Fruit fly (Drosophila melanogaster) whole organism, embryonic: Measurements from ENCODE around the gene Zaf1.

Experiments
- Adf1 ChIP-seq: fragments of 200-800 bp; sonication (Bioruptor generic); IDR thresholded peaks from 2 replicates; pipeline ENCODE4 v1.3.6; 2022; ENCODE audit warnings: missing biosample characterization, missing genetic modification characterization
- Antp ChIP-seq: fragments of 200-800 bp; sonication (Bioruptor generic); optimal IDR thresholded peaks from 3 replicates; lab custom pipeline; 2016; ENCODE audit warnings: missing biosample characterization, missing genetic modification characterization
- CG10366 ChIP-seq: fragments of 200-800 bp; sonication (Bioruptor generic); IDR thresholded peaks from 2 replicates; pipeline ENCODE4 v1.3.6; 2022; ENCODE audit warnings: missing biosample characterization, missing genetic modification characterization
- CG10431 ChIP-seq: fragments of 200-800 bp; sonication (Bioruptor generic); optimal IDR thresholded peaks from 3 replicates; lab custom pipeline; 2018; ENCODE audit warnings: missing biosample characterization, mild to moderate bottlenecking, missing genetic modification characterization
- CG10462 ChIP-seq: fragments of 200-800 bp; sonication (Bioruptor generic); optimal IDR thresholded peaks from 2 replicates; lab custom pipeline; 2016; ENCODE audit warnings: missing biosample characterization, missing genetic modification characterization
- CG10979 ChIP-seq: fragments of 200-800 bp; sonication (Bioruptor generic); optimal IDR thresholded peaks from 2 replicates; lab custom pipeline; 2018; ENCODE audit warnings: missing biosample characterization, mild to moderate bottlenecking, missing genetic modification characterization, moderate library complexity
- CG12299 ChIP-seq: fragments of 200-800 bp; sonication (Bioruptor generic); optimal IDR thresholded peaks from 2 replicates; lab custom pipeline; 2018; ENCODE audit warnings: missing biosample characterization, mild to moderate bottlenecking, missing genetic modification characterization
- CG12744 ChIP-seq: fragments of 200-800 bp; sonication (Bioruptor generic); optimal IDR thresholded peaks from 2 replicates; lab custom pipeline; 2016; ENCODE audit warnings: missing biosample characterization, missing genetic modification characterization
- CG14710 ChIP-seq: fragments of 200-800 bp; sonication (Bioruptor generic); optimal IDR thresholded peaks from 3 replicates; lab custom pipeline; 2019; ENCODE audit warnings: missing biosample characterization, mild to moderate bottlenecking, missing genetic modification characterization, moderate library complexity
- CG17612 ChIP-seq: fragments of 200-800 bp; sonication (Bioruptor generic); IDR thresholded peaks from 2 replicates; pipeline ENCODE4 v1.3.6; 2022; ENCODE audit warnings: missing biosample characterization, missing genetic modification characterization
- CG17912 ChIP-seq: fragments of 200-800 bp; sonication (Bioruptor generic); optimal IDR thresholded peaks from 2 replicates; lab custom pipeline; 2018; ENCODE audit warnings: missing biosample characterization, mild to moderate bottlenecking, missing genetic modification characterization
- CG2202 ChIP-seq: fragments of 200-800 bp; sonication (Bioruptor generic); optimal IDR thresholded peaks from 2 replicates; lab custom pipeline; 2018; ENCODE audit warnings: missing biosample characterization, mild to moderate bottlenecking, missing genetic modification characterization
- CG4617 ChIP-seq: fragments of 200-800 bp; sonication (Bioruptor generic); optimal IDR thresholded peaks from 3 replicates; lab custom pipeline; 2016; ENCODE audit warnings: missing biosample characterization, missing genetic modification characterization, borderline replicate concordance
- CG5953 ChIP-seq: fragments of 200-800 bp; sonication (Bioruptor generic); IDR thresholded peaks from 2 replicates; pipeline ENCODE4 v1.3.6; 2022; ENCODE audit warnings: missing biosample characterization, missing genetic modification characterization
- CG6654 ChIP-seq: fragments of 200-800 bp; sonication (Bioruptor generic); optimal IDR thresholded peaks from 2 replicates; lab custom pipeline; 2017; ENCODE audit warnings: missing biosample characterization, mild to moderate bottlenecking, missing genetic modification characterization
- CG6689 ChIP-seq: fragments of 200-800 bp; sonication (Bioruptor generic); IDR thresholded peaks from 2 replicates; pipeline ENCODE4 v1.3.6; 2022; ENCODE audit warnings: missing biosample characterization, missing genetic modification characterization
- CG6791 ChIP-seq: fragments of 200-800 bp; sonication (Bioruptor generic); IDR thresholded peaks from 3 replicates; pipeline ENCODE4 v1.3.6; 2022; ENCODE audit warnings: missing biosample characterization, missing genetic modification characterization; ENCODE audit not compliant: partially characterized antibody
- CG7745 ChIP-seq: fragments of 200-800 bp; sonication (Bioruptor generic); optimal IDR thresholded peaks from 2 replicates; lab custom pipeline; 2018; ENCODE audit warnings: missing biosample characterization, mild to moderate bottlenecking, missing genetic modification characterization, moderate library complexity
- CG7928 ChIP-seq: fragments of 200-800 bp; sonication (Bioruptor generic); optimal IDR thresholded peaks from 2 replicates; lab custom pipeline; 2017; ENCODE audit warnings: missing biosample characterization, mild to moderate bottlenecking, missing genetic modification characterization
- CG8281 ChIP-seq: fragments of 200-800 bp; sonication (Bioruptor generic); optimal IDR thresholded peaks from 2 replicates; lab custom pipeline; 2018; ENCODE audit warnings: missing biosample characterization, mild to moderate bottlenecking, missing genetic modification characterization, moderate library complexity
- CG8478 ChIP-seq: fragments of >200 bp; optimal IDR thresholded peaks from 2 replicates; lab custom pipeline; 2018
- CkIIα-i1 ChIP-seq: fragments of 200-800 bp; sonication (Bioruptor generic); IDR thresholded peaks from 2 replicates; pipeline ENCODE4 v1.3.6; 2022; ENCODE audit warnings: missing biosample characterization, missing genetic modification characterization
- Ets65A ChIP-seq: fragments of 200-800 bp; sonication (Bioruptor generic); peaks from one replicate; lab custom pipeline; 2016; ENCODE audit warnings: missing biosample characterization, missing genetic modification characterization
- Gsc ChIP-seq: fragments of 200-800 bp; sonication (Bioruptor generic); IDR thresholded peaks from 2 replicates; pipeline ENCODE4 v1.3.6; 2022; ENCODE audit warnings: missing biosample characterization, missing genetic modification characterization
- HLH3B ChIP-seq: fragments of 200-800 bp; sonication (Bioruptor generic); IDR thresholded peaks from 2 replicates; pipeline ENCODE4 v1.3.6; 2022; ENCODE audit warnings: missing biosample characterization, missing genetic modification characterization
- Poxn ChIP-seq: fragments of 200-800 bp; sonication (Bioruptor generic); IDR thresholded peaks from 2 replicates; pipeline ENCODE4 v1.3.6; 2022; ENCODE audit warnings: missing biosample characterization, missing genetic modification characterization
- Rfx ChIP-seq: fragments of 200-800 bp; sonication (Bioruptor generic); IDR thresholded peaks from 2 replicates; pipeline ENCODE4 v1.3.6; 2022; ENCODE audit warnings: missing biosample characterization, missing genetic modification characterization
- Six4 ChIP-seq: fragments of 200-800 bp; sonication (Bioruptor generic); optimal IDR thresholded peaks from 2 replicates; lab custom pipeline; 2016; ENCODE audit warnings: missing biosample characterization, missing genetic modification characterization
- Sry-β ChIP-seq: fragments of 200-800 bp; sonication (Bioruptor generic); optimal IDR thresholded peaks from 2 replicates; lab custom pipeline; 2018; ENCODE audit warnings: missing biosample characterization, mild to moderate bottlenecking, missing genetic modification characterization, moderate library complexity
- bigmax ChIP-seq: fragments of 200-800 bp; sonication (Bioruptor generic); optimal IDR thresholded peaks from 2 replicates; lab custom pipeline; 2018; ENCODE audit warnings: missing biosample characterization, mild to moderate bottlenecking, missing genetic modification characterization
- bowl ChIP-seq: fragments of 200-800 bp; sonication (Bioruptor generic); IDR thresholded peaks from 2 replicates; pipeline ENCODE4 v1.3.6; 2022; ENCODE audit warnings: missing biosample characterization, missing genetic modification characterization
- chm ChIP-seq: fragments of 200-800 bp; sonication (Bioruptor generic); IDR thresholded peaks from 2 replicates; pipeline ENCODE4 v1.3.6; 2022; ENCODE audit warnings: missing biosample characterization, missing genetic modification characterization
- corto ChIP-seq: fragments of 200-800 bp; sonication (Bioruptor generic); optimal IDR thresholded peaks from 2 replicates; lab custom pipeline; 2016; ENCODE audit warnings: missing biosample characterization, mild to moderate bottlenecking, missing genetic modification characterization, moderate library complexity
- crc ChIP-seq: fragments of 200-800 bp; sonication (Bioruptor generic); optimal IDR thresholded peaks from 2 replicates; lab custom pipeline; 2016; ENCODE audit warnings: missing biosample characterization, missing genetic modification characterization
- dati ChIP-seq: fragments of 200-800 bp; sonication (Bioruptor generic); IDR thresholded peaks from 2 replicates; pipeline ENCODE4 v1.3.6; 2022; ENCODE audit warnings: missing biosample characterization, missing genetic modification characterization
- dimm ChIP-seq: fragments of 200-800 bp; sonication (Bioruptor generic); IDR thresholded peaks from 2 replicates; pipeline ENCODE4 v1.3.6; 2022; ENCODE audit warnings: missing biosample characterization, missing genetic modification characterization
- en ChIP-seq: fragments of 200-800 bp; sonication (Bioruptor generic); optimal IDR thresholded peaks from 2 replicates; lab custom pipeline; 2016; ENCODE audit warnings: missing biosample characterization, missing genetic modification characterization
- fu2 ChIP-seq: fragments of 200-800 bp; sonication (Bioruptor generic); optimal IDR thresholded peaks from 2 replicates; lab custom pipeline; 2016; ENCODE audit warnings: missing biosample characterization, missing genetic modification characterization
- kah ChIP-seq: fragments of 200-800 bp; sonication (Bioruptor generic); optimal IDR thresholded peaks from 2 replicates; lab custom pipeline; 2018; ENCODE audit warnings: missing biosample characterization, mild to moderate bottlenecking, missing genetic modification characterization
- kay ChIP-seq: fragments of 200-800 bp; sonication (Bioruptor generic); optimal IDR thresholded peaks from 2 replicates; lab custom pipeline; 2016; ENCODE audit warnings: missing biosample characterization, missing genetic modification characterization
- lilli ChIP-seq: fragments of 200-800 bp; sonication (Bioruptor generic); optimal IDR thresholded peaks from 3 replicates; lab custom pipeline; 2016; ENCODE audit warnings: missing biosample characterization, missing genetic modification characterization
- nau ChIP-seq: fragments of 200-800 bp; sonication (Bioruptor generic); optimal IDR thresholded peaks from 3 replicates; lab custom pipeline; 2017; ENCODE audit warnings: missing biosample characterization, mild to moderate bottlenecking, missing genetic modification characterization, missing genetic modification reagents
- nerfin-1 ChIP-seq: fragments of 200-800 bp; sonication (Bioruptor generic); optimal IDR thresholded peaks from 3 replicates; lab custom pipeline; 2019; ENCODE audit warnings: missing biosample characterization, mild to moderate bottlenecking, missing genetic modification characterization, moderate library complexity
- phol ChIP-seq: fragments of 200-800 bp; sonication (Bioruptor generic); optimal IDR thresholded peaks from 3 replicates; lab custom pipeline; 2018; ENCODE audit warnings: missing biosample characterization, mild to moderate bottlenecking, missing genetic modification characterization, moderate library complexity
- prd ChIP-seq, 3 experiments: fragments of >200 bp in 2 of 3; fragments of 200-800 bp in 1 of 3; sonication (Bioruptor generic) in 1 of 3; optimal IDR thresholded peaks in 2 of 3; IDR thresholded peaks in 1 of 3; 2 replicates in 2 of 3; 3 replicates in 1 of 3; pipeline versions ENCODE4 v1.3.6 to Lab custom; 2017 to 2022; ENCODE audit warnings: missing biosample characterization in 1 of 3, missing genetic modification characterization in 1 of 3
- pum ChIP-seq: fragments of 200-800 bp; sonication (Bioruptor generic); optimal IDR thresholded peaks from 2 replicates; lab custom pipeline; 2016; ENCODE audit warnings: missing biosample characterization, missing genetic modification characterization
- sd ChIP-seq: fragments of 200-800 bp; sonication (Bioruptor generic); optimal IDR thresholded peaks from 3 replicates; lab custom pipeline; 2018; ENCODE audit warnings: missing biosample characterization, mild to moderate bottlenecking, missing genetic modification characterization, moderate library complexity
- seq ChIP-seq: fragments of 200-800 bp; sonication (Bioruptor generic); IDR thresholded peaks from 2 replicates; pipeline ENCODE4 v1.3.6; 2022; ENCODE audit warnings: missing biosample characterization, missing genetic modification characterization
- tgo ChIP-seq: fragments of 200-800 bp; sonication (Bioruptor generic); IDR thresholded peaks from 3 replicates; pipeline ENCODE4 v1.3.6; 2022; ENCODE audit warnings: missing biosample characterization, missing genetic modification characterization
- vnd ChIP-seq: fragments of 200-800 bp; sonication (Bioruptor generic); IDR thresholded peaks from 3 replicates; pipeline ENCODE4 v1.3.6; 2022; ENCODE audit warnings: missing biosample characterization, missing genetic modification characterization; ENCODE audit not compliant: partially characterized antibody
- vvl ChIP-seq: fragments of 200-800 bp; sonication (Bioruptor generic); IDR thresholded peaks from 2 replicates; pipeline ENCODE4 v1.3.6; 2022; ENCODE audit warnings: missing biosample characterization, missing genetic modification characterization

Gene Zaf1

dm6 chr3R:11656614-11657216 lies 31.3 kb upstream of the Zaf1 start (continued):
- TF ChIP-seq CG4617 (peak; percentile 87), seq (GFP tag; lab: Robert Waterston, UW) (peak; percentile 94), CG10431 (peak; percentile 81), en (GFP tag; lab: Kevin White, UChicago) (peak; percentile 88), HLH3B (GFP tag; lab: Robert Waterston, UW) (peak; percentile 96), Adf1 (peak; percentile 75), chm (peak; percentile 98), pum (GFP tag; lab: Kevin White, UChicago) (peak; percentile 93), CG6791 (GFP tag; lab: Robert Waterston, UW) (no peak), nau (peak; percentile 92), lilli (GFP tag; lab: Kevin White, UChicago) (peak; percentile 98), sd (tag; lab: Kevin White, UChicago) (peak; percentile 85), dati (GFP tag; lab: Robert Waterston, UW) (peak; percentile 90), CG6654 (peak; percentile 77), CG14710 (peak; percentile 93), crc (GFP tag; lab: Kevin White, UChicago) (peak; percentile 89), Sry-β (peak; percentile 59), bowl (GFP tag; lab: Robert Waterston, UW) (peak; percentile 94), Gsc (GFP tag; lab: Robert Waterston, UW) (peak; percentile 87), Six4 (peak; percentile 95), corto (GFP tag; lab: Kevin White, UChicago) (peak; percentile 97), kah (GFP tag; lab: Kevin White, UChicago) (peak; percentile 86), vvl (GFP tag; lab: Robert Waterston, UW) (peak; percentile 99), kay (GFP tag; lab: Kevin White, UChicago) (peak; percentile 87), dimm (GFP tag; lab: Robert Waterston, UW) (peak; percentile 94), CG12299 (tag; lab: Kevin White, UChicago) (peak; percentile 95), CG17612 (GFP tag; lab: Robert Waterston, UW) (peak; percentile 94), vnd (no peak), CG6689 (peak; percentile 96), bigmax (GFP tag; lab: Kevin White, UChicago) (peak; percentile 59), fu2 (GFP tag; lab: Kevin White, UChicago) (peak; percentile 93), tgo (peak; percentile 96), CG10366 (peak; percentile 96), CG10979 (tag; lab: Kevin White, UChicago) (peak; percentile 95), Antp (peak; percentile 93), nerfin-1 (peak; percentile 90), CG17912 (GFP tag; lab: Kevin White, UChicago) (peak; percentile 41), CG8478 (no peak), CG7928 (peak; percentile 78), phol (tag; lab: Kevin White, UChicago) (peak; percentile 94), CG5953 (GFP tag; lab: Robert Waterston, UW) (peak; percentile 94), CG10462 (peak; percentile 89), CkIIα-i1 (GFP tag; lab: Robert Waterston, UW) (peak; percentile 80), Poxn (GFP tag; lab: Robert Waterston, UW) (peak; percentile 95), Rfx (GFP tag; lab: Robert Waterston, UW) (peak; percentile 99), CG12744 (GFP tag; lab: Kevin White, UChicago) (peak; percentile 96), CG2202 (tag; lab: Kevin White, UChicago) (peak; percentile 90), CG7745 (tag; lab: Kevin White, UChicago) (peak; percentile 68), CG8281 (tag; lab: Kevin White, UChicago) (peak; percentile 83), prd (optimal IDR thresholded peaks at IDR 0.05; lab: Kevin White, UChicago) (no peak), prd (GFP tag; IDR thresholded peaks at IDR 0.05; lab: Robert Waterston, UW) (peak; percentile 96), Ets65A (GFP tag; lab: Kevin White, UChicago) (peak; percentile 98)
